Worm (Caenorhabditis elegans) whole organism, L4 larva: ENCODE results near the gene F22F4.5.

ENCODE experiments used
- F44E2.7 ChIP-seq: fragments of 200-800 bp; sonication (Bioruptor generic); IDR thresholded peaks from 2 replicates; pipeline ENCODE4 v2.1.2; 2022; ENCODE audit warnings: missing genetic modification characterization, missing compliant biosample characterization
- T26A8.4 ChIP-seq: fragments of 200-800 bp; sonication (Bioruptor generic); IDR thresholded peaks from 2 replicates; pipeline ENCODE4 v1.3.6; 2022; ENCODE audit warnings: missing genetic modification characterization, missing compliant biosample characterization
- Y48G9A.11 ChIP-seq: fragments of 200-800 bp; sonication (Bioruptor generic); IDR thresholded peaks from 2 replicates; pipeline ENCODE4 v1.3.6; 2022; ENCODE audit warnings: missing genetic modification reagents, missing genetic modification characterization, missing compliant biosample characterization
- aha-1 ChIP-seq: fragments of 150-350 bp; peaks from one replicate; lab custom pipeline; 2014; ENCODE audit warnings: missing biosample characterization, missing genetic modification characterization
- ceh-32 ChIP-seq: sonication (generic microtip); optimal IDR thresholded peaks from 2 replicates; lab custom pipeline; 2016; ENCODE audit warnings: mild to moderate bottlenecking, missing genetic modification characterization, missing compliant biosample characterization; ENCODE audit not compliant: poor library complexity
- ctbp-1 ChIP-seq: fragments of 200-800 bp; sonication (Bioruptor generic); IDR thresholded peaks from 2 replicates; pipeline ENCODE4 v1.3.6; 2022; ENCODE audit warnings: missing genetic modification reagents, missing genetic modification characterization, missing compliant biosample characterization
- daf-19 ChIP-seq: fragments of 200-800 bp; sonication (Bioruptor generic); conservative IDR thresholded peaks from 2 replicates; pipeline ENCODE4 v1.3.6; 2022; ENCODE audit warnings: missing genetic modification characterization, missing compliant biosample characterization
- daf-8 ChIP-seq: fragments of 200-800 bp; sonication (Bioruptor generic); IDR thresholded peaks from 2 replicates; pipeline ENCODE4 v1.3.6; 2022; ENCODE audit warnings: missing genetic modification characterization, missing compliant biosample characterization
- dmd-6 ChIP-seq: fragments of 200-800 bp; sonication (Bioruptor generic); IDR thresholded peaks from 2 replicates; pipeline ENCODE4 v1.3.6; 2022; ENCODE audit warnings: missing genetic modification reagents, missing genetic modification characterization, missing compliant biosample characterization
- dpl-1 ChIP-seq: fragments of 150-350 bp; optimal IDR thresholded peaks from 2 replicates; lab custom pipeline; 2014; ENCODE audit warnings: missing biosample characterization, missing genetic modification reagents, missing genetic modification characterization
- dve-1 ChIP-seq: sonication (generic microtip); optimal IDR thresholded peaks from 2 replicates; lab custom pipeline; 2017; ENCODE audit warnings: antibody characterized with exemption, mild to moderate bottlenecking, missing genetic modification characterization, missing compliant biosample characterization; ENCODE audit not compliant: insufficient read depth
- egl-27 ChIP-seq: sonication (generic microtip); optimal IDR thresholded peaks from 3 replicates; lab custom pipeline; 2017; ENCODE audit warnings: missing biosample characterization, missing genetic modification reagents, missing genetic modification characterization
- egl-43 ChIP-seq: fragments of 200-800 bp; sonication (Bioruptor generic); IDR thresholded peaks from 2 replicates; pipeline ENCODE4 v1.3.6; 2022; ENCODE audit warnings: missing genetic modification reagents, missing genetic modification characterization, missing compliant biosample characterization
- fos-1 ChIP-seq: fragments of 150-350 bp; optimal IDR thresholded peaks from 2 replicates; lab custom pipeline; 2014; ENCODE audit warnings: missing biosample characterization, missing genetic modification characterization
- hlh-11 ChIP-seq: fragments of 200-800 bp; sonication (Bioruptor generic); optimal IDR thresholded peaks from 2 replicates; lab custom pipeline; 2018; ENCODE audit warnings: mild to moderate bottlenecking, missing genetic modification characterization, missing compliant biosample characterization
- hmg-1.1 ChIP-seq: fragments of 200-800 bp; sonication (Bioruptor generic); IDR thresholded peaks from 2 replicates; pipeline ENCODE4 v1.3.6; 2022; ENCODE audit warnings: missing genetic modification reagents, missing genetic modification characterization, missing compliant biosample characterization
- lin-13 ChIP-seq: fragments of 150-350 bp; optimal IDR thresholded peaks from 2 replicates; lab custom pipeline; 2014; ENCODE audit warnings: missing biosample characterization, missing genetic modification reagents, missing genetic modification characterization
- mdt-29 ChIP-seq: fragments of 200-800 bp; sonication (Bioruptor generic); IDR thresholded peaks from 2 replicates; pipeline ENCODE4 v1.3.6; 2022; ENCODE audit warnings: missing genetic modification reagents, missing genetic modification characterization, missing compliant biosample characterization
- mxl-3 ChIP-seq: fragments of 200-800 bp; sonication (Bioruptor generic); optimal IDR thresholded peaks from 2 replicates; lab custom pipeline; 2018; ENCODE audit warnings: mild to moderate bottlenecking, missing genetic modification characterization, missing compliant biosample characterization
- nhr-10 ChIP-seq: fragments of 150-350 bp; optimal IDR thresholded peaks from 2 replicates; lab custom pipeline; 2014; ENCODE audit warnings: missing biosample characterization, missing genetic modification characterization
- nhr-102 ChIP-seq: sonication (generic microtip); optimal IDR thresholded peaks from 2 replicates; lab custom pipeline; 2016; ENCODE audit warnings: mild to moderate bottlenecking, missing genetic modification characterization, moderate library complexity, missing compliant biosample characterization
- nhr-25 ChIP-seq: sonication (generic microtip); optimal IDR thresholded peaks from 2 replicates; lab custom pipeline; 2017; ENCODE audit warnings: missing genetic modification characterization, mild to moderate bottlenecking, missing compliant biosample characterization, antibody characterized with exemption, moderate library complexity, borderline replicate concordance; ENCODE audit not compliant: insufficient read depth
- nhr-6 ChIP-seq: fragments of 150-350 bp; optimal IDR thresholded peaks from 2 replicates; lab custom pipeline; 2014; ENCODE audit warnings: missing biosample characterization, missing genetic modification characterization
- php-3 ChIP-seq: fragments of 200-800 bp; sonication (Bioruptor generic); IDR thresholded peaks from 2 replicates; pipeline ENCODE4 v1.3.6; 2022; ENCODE audit warnings: missing genetic modification reagents, missing genetic modification characterization, missing compliant biosample characterization
- rbr-2 ChIP-seq: sonication (generic microtip); optimal IDR thresholded peaks from 2 replicates; lab custom pipeline; 2016; ENCODE audit warnings: missing genotype, missing genetic modification characterization, missing compliant biosample characterization
- sdz-12 ChIP-seq: fragments of 200-800 bp; sonication (Bioruptor generic); optimal IDR thresholded peaks from 2 replicates; lab custom pipeline; 2018; ENCODE audit warnings: mild to moderate bottlenecking, missing genetic modification characterization, missing compliant biosample characterization
- snpc-1.2 ChIP-seq: fragments of 200-800 bp; sonication (Bioruptor generic); IDR thresholded peaks from 2 replicates; pipeline ENCODE4 v1.3.6; 2022; ENCODE audit warnings: missing genetic modification reagents, missing genetic modification characterization, missing compliant biosample characterization
- spr-1 ChIP-seq: sonication (generic microtip); optimal IDR thresholded peaks from 2 replicates; lab custom pipeline; 2016; ENCODE audit warnings: mild to moderate bottlenecking, missing genetic modification characterization, missing compliant biosample characterization
- tag-97 ChIP-seq: fragments of 200-800 bp; sonication (Bioruptor generic); IDR thresholded peaks from 2 replicates; pipeline ENCODE4 v1.3.6; 2022; ENCODE audit warnings: missing genetic modification characterization, missing compliant biosample characterization
- unc-39 ChIP-seq: sonication (generic microtip); optimal IDR thresholded peaks from 2 replicates; lab custom pipeline; 2017; ENCODE audit warnings: missing biosample characterization, missing genetic modification characterization
- unc-62 ChIP-seq, 3 experiments: fragments of 150-350 bp in 1 of 3; sonication (generic microtip); optimal IDR thresholded peaks in 2 of 3; peaks in 1 of 3; 1 replicate in 1 of 3; 2 replicates in 2 of 3; lab custom pipeline; 2014 to 2017; ENCODE audit warnings: missing biosample characterization in 3 of 3, missing genetic modification characterization in 3 of 3, missing genetic modification reagents in 3 of 3, missing genotype in 1 of 3
- zag-1 ChIP-seq: fragments of 150-350 bp; optimal IDR thresholded peaks from 2 replicates; lab custom pipeline; 2014; ENCODE audit warnings: missing biosample characterization, missing genetic modification characterization
- zfp-3 ChIP-seq: fragments of 200-800 bp; sonication (Bioruptor generic); conservative IDR thresholded peaks from 2 replicates; pipeline ENCODE4 v1.3.6; 2022; ENCODE audit warnings: missing genetic modification reagents, missing genetic modification characterization, missing compliant biosample characterization

Gene F22F4.5

DNA sequence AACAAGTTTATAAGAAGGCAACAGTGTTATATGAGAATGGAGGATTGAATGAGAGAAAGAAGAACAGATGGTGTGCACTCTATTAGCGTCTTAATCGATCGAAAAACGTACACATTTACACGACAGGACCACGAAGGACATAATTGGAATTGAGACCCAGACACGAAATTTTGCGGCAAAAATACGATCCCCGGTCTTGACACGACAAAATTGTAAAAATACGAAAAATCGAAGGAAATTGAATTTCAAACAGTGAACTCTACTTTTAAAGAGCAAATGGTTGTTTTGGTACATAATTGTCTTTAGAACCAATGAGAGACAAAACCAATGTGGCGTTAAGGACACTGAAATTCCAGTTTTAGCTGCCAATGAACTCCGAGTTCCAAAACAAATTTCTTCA lies 29.8 kb upstream of the F22F4.5 start, which contains the start of gene lelo-3:
lelo-3 (minus strand) TSS at position 101 of the 400 bp plus-strand sequence.
- TF ChIP-seq ceh-32 (tag; lab: Kevin White, UChicago) (no peak), nhr-6 (no peak), Y48G9A.11 (GFP tag; lab: Robert Waterston, UW) (no peak), nhr-10 (tag; lab: Kevin White, UChicago) (no peak)

DNA sequence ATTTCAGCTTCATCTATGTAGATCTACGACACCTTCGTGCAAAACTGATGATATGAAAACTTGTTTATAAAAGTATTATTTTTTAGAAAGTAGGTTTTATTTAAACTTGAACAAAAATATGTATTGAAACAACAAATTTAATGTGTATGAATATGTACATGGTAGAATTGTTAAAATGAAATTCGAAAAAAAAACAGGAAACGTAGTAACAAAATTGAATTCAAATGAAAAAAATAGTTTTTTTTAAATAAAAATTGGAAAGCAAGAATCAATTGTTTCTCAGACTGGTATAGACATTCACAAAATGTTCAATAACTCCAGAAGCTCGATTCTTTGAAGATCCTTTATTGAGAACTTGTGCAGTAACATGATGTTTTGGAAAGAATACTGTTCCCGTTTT lies 28.1 kb upstream of the F22F4.5 start:
- TF ChIP-seq php-3 (GFP tag; lab: Robert Waterston, UW) (no peak), zag-1 (no peak), unc-62 (GFP tag; optimal IDR thresholded peaks at IDR 0.05 in 1 of 2; lab: Kevin White, UChicago) (peak in 1 of 2 experiments; percentile 90), unc-62 (tag; optimal IDR thresholded peaks at IDR 0.05; lab: Kevin White, UChicago) (no peak), rbr-2 (tag; lab: Kevin White, UChicago) (no peak)

DNA sequence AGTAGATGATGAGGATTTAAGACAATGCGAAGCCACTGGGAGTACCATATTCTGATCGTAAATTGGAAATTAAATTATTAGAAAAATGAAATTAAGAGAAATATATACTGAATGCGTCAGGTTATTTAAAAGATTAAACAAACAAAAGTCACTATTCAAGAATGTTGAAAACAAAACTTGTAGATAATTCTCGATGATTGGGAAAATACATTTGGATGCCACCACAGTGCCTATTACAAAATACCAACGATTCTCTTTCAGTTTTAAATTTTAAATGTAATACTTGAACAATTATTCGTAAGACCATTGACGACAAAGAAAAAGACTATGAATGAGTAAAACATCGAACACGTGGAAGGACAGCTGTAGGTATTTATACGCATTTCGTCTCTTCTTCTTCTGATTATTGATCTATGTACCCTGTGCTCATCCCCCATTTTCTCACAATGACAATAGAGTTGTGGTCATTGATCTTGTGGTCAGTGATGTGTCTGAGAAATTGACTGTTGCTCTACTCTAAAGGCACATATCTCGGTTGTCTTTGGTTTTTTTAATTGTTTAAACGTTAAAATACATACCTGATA lies 27.3 kb upstream of the F22F4.5 start, which contains the start of gene C09B8.4:
C09B8.4 (minus strand) TSS at position 51 of the 584 bp plus-strand sequence.
- TF ChIP-seq hmg-1.1 (GFP tag; lab: Robert Waterston, UW) = no peak
- TF ChIP-seq snpc-1.2 (GFP tag; lab: Robert Waterston, UW) = no peak
- TF ChIP-seq dve-1 = peak; percentile 36
- TF ChIP-seq ceh-32 (tag; lab: Kevin White, UChicago) = no peak

DNA sequence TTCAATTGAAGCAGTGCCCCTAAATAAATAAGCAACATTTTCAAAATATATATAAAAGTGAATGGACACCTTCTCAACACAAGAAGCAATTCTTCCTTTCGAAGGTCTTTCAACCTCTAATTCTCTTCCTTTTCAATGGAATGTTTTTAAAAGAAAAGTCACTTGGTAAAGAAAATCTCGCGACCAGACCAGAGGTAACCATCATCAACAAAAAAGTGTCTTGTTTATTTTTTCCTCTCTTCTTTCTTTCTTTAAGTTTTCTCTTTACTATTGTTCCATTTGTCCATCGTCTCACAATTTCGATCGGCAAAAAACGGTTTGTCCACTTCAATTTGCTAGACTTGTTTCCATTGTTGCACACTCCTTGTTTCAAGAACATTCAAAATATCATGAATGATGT lies 22.4 kb upstream of the F22F4.5 start, which contains the start of gene C09B8.8:
C09B8.8 (plus strand) TSS at position 397 of the 400 bp plus-strand sequence.
- peak; percentile 10 for TF ChIP-seq dve-1
- TF ChIP-seq egl-43 (GFP tag; lab: Robert Waterston, UW) = no peak

DNA sequence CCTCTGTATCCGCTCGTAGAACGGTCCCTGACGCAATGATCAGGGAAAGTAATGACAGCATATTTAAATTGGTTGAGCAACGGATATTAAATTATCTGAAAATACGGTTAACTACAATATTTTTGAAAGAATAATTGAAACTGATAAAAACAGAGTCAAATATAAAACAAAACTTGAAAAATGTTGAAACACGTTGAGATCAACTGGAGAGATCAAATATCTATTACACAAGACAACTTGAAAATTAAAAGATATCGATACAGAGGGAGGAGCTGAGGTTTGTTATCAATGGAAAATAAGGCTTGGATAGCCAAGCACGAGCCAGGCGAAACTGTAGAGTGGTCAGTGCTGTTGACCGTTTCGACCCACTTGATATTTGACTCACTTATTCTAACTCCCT lies 17.9 kb upstream of the F22F4.5 start, which contains the start of gene C09B8.3:
C09B8.3 (minus strand) TSS at position 101 of the 400 bp plus-strand sequence.
- TF ChIP-seq zag-1 (no peak), lin-13 (no peak), rbr-2 (tag; lab: Kevin White, UChicago) (no peak), unc-39 (no peak), tag-97 (GFP tag; lab: Robert Waterston, UW) (no peak), unc-62 (GFP tag; optimal IDR thresholded peaks at IDR 0.05 in 1 of 2; lab: Kevin White, UChicago) (no peak), unc-62 (tag; optimal IDR thresholded peaks at IDR 0.05; lab: Kevin White, UChicago) (no peak), nhr-102 (tag; lab: Kevin White, UChicago) (no peak), dmd-6 (GFP tag; lab: Robert Waterston, UW) (no peak), spr-1 (tag; lab: Kevin White, UChicago) (no peak), dve-1 (no peak), sdz-12 (GFP tag; lab: Kevin White, UChicago) (no peak), T26A8.4 (no peak), zfp-3 (GFP tag; lab: Robert Waterston, UW) (no peak), mdt-29 (GFP tag; lab: Robert Waterston, UW) (no peak)

DNA sequence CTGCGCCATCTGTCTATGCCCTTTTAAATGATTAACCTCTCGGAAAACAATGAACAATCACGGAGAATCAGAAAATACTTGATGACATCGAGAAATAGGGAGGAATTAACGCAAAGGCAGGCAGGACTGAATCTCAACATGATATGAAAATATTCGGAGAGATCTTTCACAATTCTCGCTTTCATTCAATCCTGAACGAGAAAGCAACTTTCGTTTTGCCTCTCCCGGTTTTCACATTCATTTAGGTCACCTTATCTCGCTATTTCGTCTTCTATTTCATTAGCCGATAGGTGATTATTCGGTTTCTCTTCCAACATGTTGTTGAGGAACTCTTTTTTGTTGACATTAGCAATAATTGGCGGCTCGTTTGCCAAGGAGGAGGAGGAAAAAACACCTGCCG lies 11.6 kb upstream of the F22F4.5 start:
- TF ChIP-seq mxl-3 (GFP tag; lab: Kevin White, UChicago) (peak; percentile 30), daf-8 (GFP tag; lab: Robert Waterston, UW) (no peak), F44E2.7 (GFP tag; lab: Robert Waterston, UW) (no peak), fos-1 (tag; lab: Kevin White, UChicago) (no peak)

DNA sequence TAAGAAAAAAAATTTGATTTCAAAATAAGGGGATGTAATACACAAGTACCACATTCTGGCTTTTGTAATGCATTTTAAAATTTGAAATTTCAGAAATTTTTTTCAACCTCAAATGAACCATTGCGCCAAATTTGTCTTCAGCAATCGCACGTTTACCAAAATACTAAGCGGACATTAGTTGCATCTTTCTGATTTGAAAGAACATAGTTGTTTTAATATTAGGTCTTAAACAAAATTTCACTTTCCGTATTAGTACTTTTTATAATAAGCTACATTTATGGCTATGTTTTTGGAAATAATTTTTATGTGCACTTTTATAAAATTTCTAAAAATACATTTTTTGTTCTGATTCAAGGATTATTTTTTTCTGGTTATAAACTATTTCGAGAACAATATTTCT lies 11.2 kb upstream of the F22F4.5 start, which contains the start of gene sups-1:
sups-1 (plus strand) TSS at position 301 of the 400 bp plus-strand sequence.
- TF ChIP-seq aha-1 (tag; lab: Kevin White, UChicago) = no peak
- TF ChIP-seq nhr-25 = no peak
- no peak for TF ChIP-seq hlh-11 (tag; lab: Kevin White, UChicago)
- no peak for TF ChIP-seq egl-27 (tag; lab: Kevin White, UChicago)
- no peak for TF ChIP-seq ceh-32 (tag; lab: Kevin White, UChicago)
- no peak for TF ChIP-seq ctbp-1 (GFP tag; lab: Robert Waterston, UW)
- TF ChIP-seq dpl-1 (GFP tag; lab: Kevin White, UChicago) = no peak
- TF ChIP-seq daf-19 (GFP tag; lab: Robert Waterston, UW) = no peak
